Worm (Caenorhabditis elegans) whole organism, L3 larva: Measurements from ENCODE around the gene C24D10.4.

Experiments
- R02D3.7 ChIP-seq: fragments of 150-350 bp; optimal IDR thresholded peaks from 2 replicates; lab custom pipeline; 2014; ENCODE audit warnings: missing biosample characterization, missing genetic modification characterization
- ZK546.5 ChIP-seq: sonication (generic microtip); optimal IDR thresholded peaks from 2 replicates; lab custom pipeline; 2017; ENCODE audit warnings: missing biosample characterization, missing genetic modification characterization
- aly-2 ChIP-seq: fragments of 150-350 bp; optimal IDR thresholded peaks from 2 replicates; lab custom pipeline; 2014; ENCODE audit warnings: missing biosample characterization, missing genetic modification characterization
- ama-1 ChIP-seq: fragments of 150-350 bp; optimal IDR thresholded peaks from 2 replicates; lab custom pipeline; 2018
- ceh-16 ChIP-seq: sonication (generic microtip); optimal IDR thresholded peaks from 2 replicates; lab custom pipeline; 2017; ENCODE audit warnings: missing biosample characterization, missing genetic modification characterization
- ceh-82 ChIP-seq: fragments of 150-350 bp; optimal IDR thresholded peaks from 2 replicates; lab custom pipeline; 2014; ENCODE audit warnings: missing biosample characterization, missing genetic modification characterization
- daf-12 ChIP-seq: fragments of 150-350 bp; optimal IDR thresholded peaks from 2 replicates; lab custom pipeline; 2014; ENCODE audit warnings: missing biosample characterization, missing genetic modification reagents, missing genetic modification characterization
- elt-1 ChIP-seq: fragments of 150-350 bp; optimal IDR thresholded peaks from 2 replicates; lab custom pipeline; 2014; ENCODE audit warnings: missing biosample characterization, missing genetic modification characterization
- elt-2 ChIP-seq: sonication (generic microtip); optimal IDR thresholded peaks from 2 replicates; lab custom pipeline; 2016; ENCODE audit warnings: missing genetic modification reagents, mild to moderate bottlenecking, missing genetic modification characterization, missing compliant biosample characterization
- elt-3 ChIP-seq, 3 experiments: fragments of 150-350 bp in 1 of 3; sonication (generic microtip) in 2 of 3; optimal IDR thresholded peaks; 2 replicates in 2 of 3; 4 replicates in 1 of 3; lab custom pipeline; 2014 to 2017; ENCODE audit warnings: missing biosample characterization in 3 of 3, missing genetic modification characterization in 3 of 3
- eor-1 ChIP-seq, 2 experiments: fragments of 150-350 bp; optimal IDR thresholded peaks; 2 replicates each; lab custom pipeline; 2014 to 2018; ENCODE audit warnings: missing biosample characterization in 2 of 2, missing genetic modification characterization in 2 of 2
- fkh-10 ChIP-seq: sonication (generic microtip); optimal IDR thresholded peaks from 2 replicates; lab custom pipeline; 2017; ENCODE audit warnings: missing biosample characterization, missing genetic modification reagents, missing genetic modification characterization
- fkh-2 ChIP-seq: fragments of 150-350 bp; optimal IDR thresholded peaks from 2 replicates; lab custom pipeline; 2014; ENCODE audit warnings: missing biosample characterization, missing genetic modification reagents, missing genetic modification characterization
- fos-1 ChIP-seq: fragments of 150-350 bp; optimal IDR thresholded peaks from 2 replicates; lab custom pipeline; 2014; ENCODE audit warnings: missing biosample characterization, missing genetic modification characterization
- hmg-11 ChIP-seq: sonication (generic microtip); optimal IDR thresholded peaks from 2 replicates; lab custom pipeline; 2016; ENCODE audit warnings: missing genetic modification characterization, missing compliant biosample characterization
- jun-1 ChIP-seq: fragments of 150-350 bp; optimal IDR thresholded peaks from 2 replicates; lab custom pipeline; 2014; ENCODE audit warnings: missing biosample characterization, missing genetic modification reagents, missing genetic modification characterization
- lin-15B ChIP-seq: fragments of 150-350 bp; optimal IDR thresholded peaks from 2 replicates; lab custom pipeline; 2014; ENCODE audit warnings: missing biosample characterization, missing genetic modification characterization
- lin-39 ChIP-seq: fragments of 150-350 bp; optimal IDR thresholded peaks from 2 replicates; lab custom pipeline; 2018; ENCODE audit warnings: missing biosample characterization, missing genetic modification reagents, missing genetic modification characterization
- mdl-1 ChIP-seq: fragments of 150-350 bp; optimal IDR thresholded peaks from 2 replicates; lab custom pipeline; 2014; ENCODE audit warnings: missing biosample characterization, missing genetic modification characterization
- mml-1 ChIP-seq: fragments of 150-350 bp; sonication (generic microtip); optimal IDR thresholded peaks from 3 replicates; lab custom pipeline; 2014; ENCODE audit warnings: missing biosample characterization, missing genetic modification characterization
- nhr-237 ChIP-seq: fragments of 150-350 bp; optimal IDR thresholded peaks from 2 replicates; lab custom pipeline; 2014; ENCODE audit warnings: missing biosample characterization, missing genetic modification characterization
- nhr-28 ChIP-seq: fragments of 150-350 bp; optimal IDR thresholded peaks from 2 replicates; lab custom pipeline; 2014; ENCODE audit warnings: missing biosample characterization, missing genetic modification characterization
- nhr-43 ChIP-seq: sonication (generic microtip); optimal IDR thresholded peaks from 2 replicates; lab custom pipeline; 2016; ENCODE audit warnings: mild to moderate bottlenecking, missing genetic modification characterization, missing compliant biosample characterization; ENCODE audit not compliant: poor library complexity, severe bottlenecking
- nhr-76 ChIP-seq: fragments of 150-350 bp; sonication (generic microtip); optimal IDR thresholded peaks from 5 replicates; lab custom pipeline; 2014; ENCODE audit warnings: missing biosample characterization, missing genetic modification characterization
- pha-4 ChIP-seq: fragments of 150-350 bp; optimal IDR thresholded peaks from 2 replicates; lab custom pipeline; 2014; ENCODE audit warnings: missing biosample characterization, missing genetic modification reagents, missing genetic modification characterization
- pqm-1 ChIP-seq: fragments of 150-350 bp; optimal IDR thresholded peaks from 2 replicates; lab custom pipeline; 2017; ENCODE audit warnings: missing biosample characterization, missing genetic modification characterization, inconsistent platforms
- sea-2 ChIP-seq: fragments of 150-350 bp; sonication (generic microtip); optimal IDR thresholded peaks from 4 replicates; lab custom pipeline; 2014; ENCODE audit warnings: missing biosample characterization, missing genetic modification reagents, missing genetic modification characterization
- skn-1 ChIP-seq: fragments of 150-350 bp; optimal IDR thresholded peaks from 2 replicates; lab custom pipeline; 2014; ENCODE audit warnings: missing biosample characterization, missing genetic modification characterization
- snpc-4 ChIP-seq: fragments of 150-350 bp; optimal IDR thresholded peaks from 2 replicates; lab custom pipeline; 2014; ENCODE audit warnings: missing biosample characterization, missing genetic modification characterization
- unc-62 ChIP-seq: fragments of 150-350 bp; sonication (generic microtip); optimal IDR thresholded peaks from 4 replicates; lab custom pipeline; 2014; ENCODE audit warnings: missing biosample characterization, missing genetic modification reagents, missing genetic modification characterization
- zag-1 ChIP-seq: fragments of 150-350 bp; optimal IDR thresholded peaks from 2 replicates; lab custom pipeline; 2014; ENCODE audit warnings: missing biosample characterization, missing genetic modification characterization
- ztf-11 ChIP-seq: fragments of 150-350 bp; optimal IDR thresholded peaks from 2 replicates; lab custom pipeline; 2014; ENCODE audit warnings: missing biosample characterization, missing genetic modification characterization
- ztf-4 ChIP-seq: fragments of 150-350 bp; optimal IDR thresholded peaks from 2 replicates; lab custom pipeline; 2014; ENCODE audit warnings: missing biosample characterization, missing genetic modification characterization

Gene C24D10.4

ce11 chrIV:5186480-5187205 is 26.3 kb downstream of the C24D10.4 start, which contains the start of the genes W03F8.6 and mtrf-1L:
TSS of gene W03F8.6 (minus strand) at chrIV:5186580.
TSS of gene mtrf-1L (plus strand) at chrIV:5187155.
- TF ChIP-seq aly-2 (tag; lab: Kevin White, UChicago) (no peak), elt-3 (tag; optimal IDR thresholded peaks at IDR 0.05; lab: Kevin White, UChicago) (no peak), nhr-28 (tag; lab: Kevin White, UChicago) (no peak), nhr-43 (tag; lab: Kevin White, UChicago) (no peak), nhr-76 (tag; lab: Kevin White, UChicago) (no peak), pha-4 (tag; lab: Kevin White, UChicago) (peak; percentile 70)
- TF ChIP-seq, all 47 proteins: peak for 1

- peak; percentile 26 for TF ChIP-seq lin-15B
- no peak for TF ChIP-seq nhr-28 (tag; lab: Kevin White, UChicago)
Observed at ce11 chrIV:5188051-5188450, 27.7 kb downstream of the C24D10.4 start.

ce11 chrIV:5195531-5195930 is 35.2 kb downstream of the C24D10.4 start, which contains the start of gene gpa-18:
TSS of gene gpa-18 (minus strand) at chrIV:5195631.
- TF ChIP-seq zag-1 (tag; lab: Kevin White, UChicago) (no peak), elt-1 (tag; lab: Kevin White, UChicago) (no peak), snpc-4 (no peak), jun-1 (no peak), ZK546.5 (tag; lab: Kevin White, UChicago) (no peak), daf-12 (tag; lab: Kevin White, UChicago) (no peak), fos-1 (tag; lab: Kevin White, UChicago) (no peak), ztf-4 (no peak), ztf-11 (tag; lab: Kevin White, UChicago) (no peak), ama-1 (lab: Kevin White, UChicago) (no peak), R02D3.7 (tag; lab: Kevin White, UChicago) (no peak), lin-39 (no peak), mml-1 (tag; lab: Kevin White, UChicago) (no peak), mdl-1 (tag; lab: Kevin White, UChicago) (no peak), skn-1 (no peak), eor-1 (tag; optimal IDR thresholded peaks at IDR 0.05; lab: Kevin White, UChicago) (no peak), nhr-43 (tag; lab: Kevin White, UChicago) (no peak), elt-3 (tag; optimal IDR thresholded peaks at IDR 0.05; lab: Kevin White, UChicago) (no peak), pha-4 (tag; lab: Kevin White, UChicago) (no peak)

ce11 chrIV:5200813-5201212 is 40.5 kb downstream of the C24D10.4 start:
- TF ChIP-seq pqm-1 (tag; lab: Kevin White, UChicago) (no peak), nhr-28 (tag; lab: Kevin White, UChicago) (no peak), ZK546.5 (tag; lab: Kevin White, UChicago) (no peak), hmg-11 (tag; lab: Kevin White, UChicago) (no peak), elt-2 (tag; lab: Kevin White, UChicago) (no peak), daf-12 (tag; lab: Kevin White, UChicago) (no peak), ceh-16 (no peak), R02D3.7 (tag; lab: Kevin White, UChicago) (no peak), nhr-237 (tag; lab: Kevin White, UChicago) (no peak), lin-39 (no peak), unc-62 (no peak), fkh-2 (no peak), ama-1 (lab: Kevin White, UChicago) (no peak), fkh-10 (GFP tag; lab: Kevin White, UChicago) (no peak), sea-2 (GFP tag; lab: Kevin White, UChicago) (no peak), lin-15B (no peak), pha-4 (tag; lab: Kevin White, UChicago) (no peak)

ce11 chrIV:5202575-5202974 is 42.3 kb downstream of the C24D10.4 start:
- TF ChIP-seq pha-4 (tag; lab: Kevin White, UChicago): peak; percentile 60
- TF ChIP-seq hmg-11 (tag; lab: Kevin White, UChicago): no peak
- no peak for TF ChIP-seq ceh-82
- no peak for TF ChIP-seq elt-3 (tag; optimal IDR thresholded peaks at IDR 0.05; lab: Kevin White, UChicago)
